Fruit fly (Drosophila melanogaster) whole organism, embryonic: ENCODE results near the gene Drice.
A peak's percentile ranks its signal among the peaks of the same experiment; 100 is the strongest.

Source experiments
- Abd-B ChIP-seq: fragments of 200-800 bp; sonication (Bioruptor generic); optimal IDR thresholded peaks from 2 replicates; lab custom pipeline; 2018; ENCODE audit warnings: missing biosample characterization, mild to moderate bottlenecking, missing genetic modification characterization, moderate library complexity
- Adf1 ChIP-seq: fragments of 200-800 bp; sonication (Bioruptor generic); IDR thresholded peaks from 2 replicates; pipeline ENCODE4 v1.3.6; 2022; ENCODE audit warnings: missing biosample characterization, missing genetic modification characterization
- Antp ChIP-seq: fragments of 200-800 bp; sonication (Bioruptor generic); optimal IDR thresholded peaks from 3 replicates; lab custom pipeline; 2016; ENCODE audit warnings: missing biosample characterization, missing genetic modification characterization
- CG10274 ChIP-seq: fragments of 200-800 bp; sonication (Bioruptor generic); optimal IDR thresholded peaks from 3 replicates; lab custom pipeline; 2017; ENCODE audit warnings: missing biosample characterization, mild to moderate bottlenecking, missing genetic modification characterization
- CG10543 ChIP-seq: fragments of 200-800 bp; sonication (Bioruptor generic); optimal IDR thresholded peaks from 3 replicates; lab custom pipeline; 2017; ENCODE audit warnings: missing biosample characterization, mild to moderate bottlenecking, missing genetic modification characterization, moderate library complexity
- CG10979 ChIP-seq: fragments of 200-800 bp; sonication (Bioruptor generic); optimal IDR thresholded peaks from 2 replicates; lab custom pipeline; 2018; ENCODE audit warnings: missing biosample characterization, mild to moderate bottlenecking, missing genetic modification characterization, moderate library complexity
- CG11247 ChIP-seq: fragments of 200-800 bp; sonication (Bioruptor generic); IDR thresholded peaks from 2 replicates; pipeline ENCODE4 v1.3.6; 2022; ENCODE audit warnings: missing biosample characterization, missing genetic modification characterization
- CG1233 ChIP-seq: fragments of 200-800 bp; sonication (Bioruptor generic); optimal IDR thresholded peaks from 4 replicates; lab custom pipeline; 2018; ENCODE audit warnings: missing biosample characterization, mild to moderate bottlenecking, missing genetic modification characterization
- CG12659 ChIP-seq: fragments of 200-800 bp; sonication (Bioruptor generic); optimal IDR thresholded peaks from 3 replicates; lab custom pipeline; 2017; ENCODE audit warnings: mild to moderate bottlenecking, missing biosample characterization, missing genetic modification reagents, missing genetic modification characterization
- CG15073 ChIP-seq: fragments of 200-800 bp; sonication (Bioruptor generic); optimal IDR thresholded peaks from 2 replicates; lab custom pipeline; 2016; ENCODE audit warnings: missing biosample characterization, missing genetic modification characterization
- CG15601 ChIP-seq: fragments of 200-800 bp; sonication (Bioruptor generic); optimal IDR thresholded peaks from 3 replicates; lab custom pipeline; 2019; ENCODE audit warnings: missing biosample characterization, mild to moderate bottlenecking, missing genetic modification characterization, moderate library complexity
- CG18599 ChIP-seq: fragments of 200-800 bp; sonication (Bioruptor generic); optimal IDR thresholded peaks from 3 replicates; lab custom pipeline; 2017; ENCODE audit warnings: missing biosample characterization, missing genetic modification characterization, mild to moderate bottlenecking, moderate library complexity, missing genetic modification reagents
- CG34422 ChIP-seq: fragments of 200-800 bp; sonication (Bioruptor generic); IDR thresholded peaks from 3 replicates; pipeline ENCODE4 v1.3.6; 2022; ENCODE audit warnings: missing biosample characterization, missing genetic modification characterization
- CG6854 ChIP-seq: fragments of 200-800 bp; sonication (Bioruptor generic); optimal IDR thresholded peaks from 3 replicates; lab custom pipeline; 2017; ENCODE audit warnings: missing biosample characterization, mild to moderate bottlenecking, missing genetic modification characterization
- CG7372 ChIP-seq: fragments of 200-800 bp; sonication (Bioruptor generic); IDR thresholded peaks from 2 replicates; pipeline ENCODE4 v1.3.6; 2022; ENCODE audit warnings: missing biosample characterization, missing genetic modification characterization
- CG7928 ChIP-seq: fragments of 200-800 bp; sonication (Bioruptor generic); optimal IDR thresholded peaks from 2 replicates; lab custom pipeline; 2017; ENCODE audit warnings: missing biosample characterization, mild to moderate bottlenecking, missing genetic modification characterization
- CG8281 ChIP-seq: fragments of 200-800 bp; sonication (Bioruptor generic); optimal IDR thresholded peaks from 2 replicates; lab custom pipeline; 2018; ENCODE audit warnings: missing biosample characterization, mild to moderate bottlenecking, missing genetic modification characterization, moderate library complexity
- CG9932 ChIP-seq: fragments of 200-800 bp; sonication (Bioruptor generic); IDR thresholded peaks from 2 replicates; pipeline ENCODE4 v1.3.6; 2022; ENCODE audit warnings: missing biosample characterization, missing genetic modification characterization
- CHES-1-like ChIP-seq: fragments of 200-800 bp; sonication (Bioruptor generic); optimal IDR thresholded peaks from 2 replicates; lab custom pipeline; 2016; ENCODE audit warnings: missing biosample characterization, missing genetic modification characterization
- CTCF ChIP-seq: fragments of 200-800 bp; sonication (Bioruptor generic); optimal IDR thresholded peaks from 2 replicates; lab custom pipeline; 2017; ENCODE audit warnings: missing biosample characterization, mild to moderate bottlenecking, missing genetic modification characterization, moderate library complexity
- Dfd ChIP-seq, 2 experiments: fragments of >200 bp; optimal IDR thresholded peaks; 2 replicates each; lab custom pipeline; 2017; ENCODE audit warnings: missing biosample characterization in 2 of 2, missing genetic modification characterization in 2 of 2
- Dp ChIP-seq: fragments of 200-800 bp; sonication (Bioruptor generic); optimal IDR thresholded peaks from 2 replicates; lab custom pipeline; 2018; ENCODE audit warnings: missing biosample characterization, mild to moderate bottlenecking, missing genetic modification characterization, moderate library complexity
- Dref ChIP-seq: fragments of 200-800 bp; sonication (Bioruptor generic); IDR thresholded peaks from 2 replicates; pipeline ENCODE4 v1.3.6; 2022; ENCODE audit warnings: missing biosample characterization, missing genetic modification characterization
- Ets65A ChIP-seq: fragments of 200-800 bp; sonication (Bioruptor generic); peaks from one replicate; lab custom pipeline; 2016; ENCODE audit warnings: missing biosample characterization, missing genetic modification characterization
- Gug ChIP-seq: fragments of 200-800 bp; sonication (Bioruptor generic); IDR thresholded peaks from 4 replicates; pipeline ENCODE4 v1.3.6; 2022; ENCODE audit warnings: missing biosample characterization, missing genetic modification characterization
- H15 ChIP-seq: fragments of 200-800 bp; sonication (Bioruptor generic); IDR thresholded peaks from 3 replicates; pipeline ENCODE4 v1.3.6; 2022; ENCODE audit warnings: missing biosample characterization, missing genetic modification characterization
- HLH3B ChIP-seq: fragments of 200-800 bp; sonication (Bioruptor generic); IDR thresholded peaks from 2 replicates; pipeline ENCODE4 v1.3.6; 2022; ENCODE audit warnings: missing biosample characterization, missing genetic modification characterization
- Nf-YA ChIP-seq: fragments of 200-800 bp; sonication (Bioruptor generic); IDR thresholded peaks from 2 replicates; pipeline ENCODE4 v1.3.6; 2022; ENCODE audit warnings: missing biosample characterization, missing genetic modification characterization
- Oli ChIP-seq: fragments of 200-800 bp; sonication (Bioruptor generic); optimal IDR thresholded peaks from 2 replicates; lab custom pipeline; 2018; ENCODE audit warnings: missing biosample characterization, mild to moderate bottlenecking, missing genetic modification characterization, moderate library complexity
- Optix ChIP-seq: fragments of 200-800 bp; sonication (Bioruptor generic); IDR thresholded peaks from 3 replicates; pipeline ENCODE4 v1.3.6; 2022; ENCODE audit warnings: missing biosample characterization, missing genetic modification characterization
- Poxn ChIP-seq: fragments of 200-800 bp; sonication (Bioruptor generic); IDR thresholded peaks from 2 replicates; pipeline ENCODE4 v1.3.6; 2022; ENCODE audit warnings: missing biosample characterization, missing genetic modification characterization
- Rx ChIP-seq: fragments of 200-800 bp; sonication (Bioruptor generic); IDR thresholded peaks from 2 replicates; pipeline ENCODE4 v1.3.6; 2022; ENCODE audit warnings: missing biosample characterization, missing genetic modification characterization
- Side ChIP-seq: fragments of 200-800 bp; sonication (Bioruptor generic); optimal IDR thresholded peaks from 2 replicates; lab custom pipeline; 2016; ENCODE audit warnings: missing biosample characterization, missing genetic modification characterization
- al ChIP-seq: fragments of 200-800 bp; sonication (Bioruptor generic); IDR thresholded peaks from 2 replicates; pipeline ENCODE4 v1.3.6; 2022; ENCODE audit warnings: missing biosample characterization, missing genetic modification characterization
- br ChIP-seq: fragments of >200 bp; optimal IDR thresholded peaks from 2 replicates; lab custom pipeline; 2017
- chn ChIP-seq: fragments of 200-800 bp; sonication (Bioruptor generic); optimal IDR thresholded peaks from 2 replicates; lab custom pipeline; 2016; ENCODE audit warnings: missing biosample characterization, missing genetic modification characterization
- dysf ChIP-seq: fragments of 200-800 bp; sonication (Bioruptor generic); IDR thresholded peaks from 3 replicates; pipeline ENCODE4 v1.3.6; 2022; ENCODE audit warnings: missing biosample characterization, missing genetic modification characterization
- fd64A ChIP-seq: fragments of 200-800 bp; sonication (Bioruptor generic); optimal IDR thresholded peaks from 3 replicates; lab custom pipeline; 2018; ENCODE audit warnings: missing biosample characterization, mild to moderate bottlenecking, missing genetic modification characterization
- ham ChIP-seq: fragments of 200-800 bp; sonication (Bioruptor generic); IDR thresholded peaks from 2 replicates; pipeline ENCODE4 v1.3.6; 2022; ENCODE audit warnings: missing biosample characterization, missing genetic modification characterization
- kni ChIP-seq: fragments of 200-800 bp; sonication (Bioruptor generic); optimal IDR thresholded peaks from 3 replicates; lab custom pipeline; 2017; ENCODE audit warnings: mild to moderate bottlenecking, missing biosample characterization, missing genetic modification reagents, missing genetic modification characterization
- maf-S ChIP-seq: fragments of 200-800 bp; sonication (Bioruptor generic); optimal IDR thresholded peaks from 2 replicates; lab custom pipeline; 2016; ENCODE audit warnings: missing biosample characterization, missing genetic modification characterization
- nerfin-2 ChIP-seq: fragments of 200-800 bp; sonication (Bioruptor generic); IDR thresholded peaks from 2 replicates; pipeline ENCODE4 v1.3.6; 2022; ENCODE audit warnings: missing biosample characterization, missing genetic modification characterization; ENCODE audit not compliant: partially characterized antibody
- oc ChIP-seq: fragments of 200-800 bp; sonication (Bioruptor generic); optimal IDR thresholded peaks from 2 replicates; lab custom pipeline; 2018; ENCODE audit warnings: missing biosample characterization, mild to moderate bottlenecking, missing genetic modification characterization, moderate library complexity
- org-1 ChIP-seq: fragments of 200-800 bp; sonication (Bioruptor generic); optimal IDR thresholded peaks from 2 replicates; lab custom pipeline; 2017; ENCODE audit warnings: missing biosample characterization, missing genetic modification characterization
- p53 ChIP-seq: fragments of 200-800 bp; sonication (Bioruptor generic); optimal IDR thresholded peaks from 2 replicates; lab custom pipeline; 2016; ENCODE audit warnings: missing biosample characterization, missing genetic modification characterization
- pb ChIP-seq: fragments of 200-800 bp; sonication (Bioruptor generic); optimal IDR thresholded peaks from 3 replicates; lab custom pipeline; 2016; ENCODE audit warnings: missing biosample characterization, missing genetic modification characterization
- pnt ChIP-seq: fragments of 200-800 bp; sonication (Bioruptor generic); optimal IDR thresholded peaks from 3 replicates; lab custom pipeline; 2016; ENCODE audit warnings: missing biosample characterization, missing genetic modification characterization
- repo ChIP-seq: fragments of 200-800 bp; sonication (Bioruptor generic); optimal IDR thresholded peaks from 2 replicates; lab custom pipeline; 2016; ENCODE audit warnings: missing biosample characterization, missing genetic modification characterization
- row ChIP-seq: fragments of 200-800 bp; sonication (Bioruptor generic); IDR thresholded peaks from 3 replicates; pipeline ENCODE4 v1.3.6; 2022; ENCODE audit warnings: missing biosample characterization, missing genetic modification characterization
- seq ChIP-seq: fragments of 200-800 bp; sonication (Bioruptor generic); IDR thresholded peaks from 2 replicates; pipeline ENCODE4 v1.3.6; 2022; ENCODE audit warnings: missing biosample characterization, missing genetic modification characterization
- sim ChIP-seq: fragments of 200-800 bp; sonication (Bioruptor generic); IDR thresholded peaks from 2 replicates; pipeline ENCODE4 v1.3.6; 2022; ENCODE audit warnings: missing biosample characterization, missing genetic modification characterization
- slbo ChIP-seq: fragments of 200-800 bp; sonication (Bioruptor generic); IDR thresholded peaks from 2 replicates; pipeline ENCODE4 v1.3.6; 2022; ENCODE audit warnings: missing biosample characterization, missing genetic modification characterization
- tap ChIP-seq: fragments of 200-800 bp; optimal IDR thresholded peaks from 3 replicates; lab custom pipeline; 2019; ENCODE audit warnings: missing biosample characterization, mild to moderate bottlenecking, missing genetic modification characterization, moderate library complexity
- tna ChIP-seq: fragments of 200-800 bp; sonication (Bioruptor generic); IDR thresholded peaks from 2 replicates; pipeline ENCODE4 v1.3.6; 2022; ENCODE audit warnings: missing biosample characterization, missing genetic modification characterization; ENCODE audit not compliant: partially characterized antibody

Drice gene

dm6 chr3R:29771645-29772089 lies 27.8 kb upstream of the Drice start (continued):
- TF ChIP-seq chn (GFP tag; lab: Kevin White, UChicago) (no peak), HLH3B (GFP tag; lab: Robert Waterston, UW) (peak; percentile 30; the same call in 1 of the 2 replicates), pnt (GFP tag; lab: Kevin White, UChicago) (no peak), CG15601 (peak; percentile 38), maf-S (no peak), CG10274 (GFP tag; lab: Kevin White, UChicago) (no peak), CG8281 (tag; lab: Kevin White, UChicago) (no peak), Nf-YA (GFP tag; lab: Robert Waterston, UW) (no peak), nerfin-2 (no peak; the same call in 1 of the 2 replicates), CG10543 (GFP tag; lab: Kevin White, UChicago) (no peak), org-1 (GFP tag; lab: Kevin White, UChicago) (no peak), CG6854 (no peak), repo (GFP tag; lab: Kevin White, UChicago) (no peak), CHES-1-like (GFP tag; lab: Kevin White, UChicago) (no peak), CG7372 (no peak), H15 (GFP tag; lab: Robert Waterston, UW) (no peak), ham (GFP tag; lab: Robert Waterston, UW) (no peak), Abd-B (GFP tag; lab: Kevin White, UChicago) (no peak), CG34422 (GFP tag; lab: Robert Waterston, UW) (peak; percentile 26; the same call in 1 of the 3 replicates), al (GFP tag; lab: Robert Waterston, UW) (no peak), Ets65A (GFP tag; lab: Kevin White, UChicago) (no peak), Dp (GFP tag; lab: Kevin White, UChicago) (peak; percentile 57), Oli (tag; lab: Kevin White, UChicago) (no peak), Dref (no peak), sim (GFP tag; lab: Robert Waterston, UW) (0 out of 2 replicates have a peak, but pooled peaks have one; percentile 12), seq (GFP tag; lab: Robert Waterston, UW) (no peak), Dfd (GFP tag; optimal IDR thresholded peaks at IDR 0.05; lab: Kevin White, UChicago) (no peak), p53 (GFP tag; lab: Kevin White, UChicago) (no peak), br (no peak), dysf (GFP tag; lab: Robert Waterston, UW) (no peak), CG12659 (GFP tag; lab: Kevin White, UChicago) (no peak), Poxn (GFP tag; lab: Robert Waterston, UW) (no peak), Side (GFP tag; lab: Kevin White, UChicago) (no peak), pb (GFP tag; lab: Kevin White, UChicago) (no peak), CG1233 (no peak), Gug (no peak), CG10979 (no peak), Antp (GFP tag; lab: Kevin White, UChicago) (no peak), Adf1 (GFP tag; lab: Robert Waterston, UW) (peak; percentile 32; the same call in 1 of the 2 replicates), CG15073 (GFP tag; lab: Kevin White, UChicago) (no peak), CG11247 (GFP tag; lab: Robert Waterston, UW) (no peak), CTCF (GFP tag; lab: Kevin White, UChicago) (no peak), CG18599 (GFP tag; lab: Kevin White, UChicago) (no peak), CG7928 (no peak), slbo (no peak), CG9932 (GFP tag; lab: Robert Waterston, UW) (no peak), tna (peak; percentile 62; the same call in 1 of the 2 replicates), kni (peak; percentile 76), tap (tag; lab: Kevin White, UChicago) (no peak), Optix (GFP tag; lab: Robert Waterston, UW) (no peak), Rx (GFP tag; lab: Robert Waterston, UW) (no peak), fd64A (GFP tag; lab: Kevin White, UChicago) (no peak), oc (tag; lab: Kevin White, UChicago) (peak; percentile 70), row (GFP tag; lab: Robert Waterston, UW) (no peak)
